Worm (Caenorhabditis elegans): ENCODE results near the gene F25B3.2.

F25B3.2 gene

ce11 chrV:9546860-9547269, 30.2 kb upstream of the F25B3.2 start, which contains the start of gene his-37 (continued):
- TF ChIP-seq snpc-1.3 (tag; optimal IDR thresholded peaks at IDR 0.05; ENCODE audit: insufficient read depth) (peak; percentile 26), Y56A3A.18 (GFP tag; IDR thresholded peaks at IDR 0.05) (peak; percentile 48; the same call in 1 of the 2 replicates), nfya-1 (tag; optimal IDR thresholded peaks at IDR 0.05; ENCODE audit: borderline replicate concordance, insufficient read depth) (no peak), T26A5.8 (tag; optimal IDR thresholded peaks at IDR 0.05) (no peak), dpff-1 (tag; optimal IDR thresholded peaks at IDR 0.05) (no peak), nhr-27 (tag; optimal IDR thresholded peaks at IDR 0.05) (no peak), F33H1.4 (GFP tag; IDR thresholded peaks at IDR 0.05) (peak; percentile 55), efl-1 (GFP tag; optimal IDR thresholded peaks at IDR 0.05) (peak; percentile 38), cebp-1 (GFP tag; IDR thresholded peaks at IDR 0.05) (peak; percentile 78), cebp-1 (tag; optimal IDR thresholded peaks at IDR 0.05) (peak; percentile 96), B0019.2 (GFP tag; conservative IDR thresholded peaks at IDR 0.05) (no peak), F57C9.4 (tag; optimal IDR thresholded peaks at IDR 0.05) (peak; percentile 64), pbrm-1 (GFP tag; IDR thresholded peaks at IDR 0.05) (peak; percentile 98), madf-10 (tag; optimal IDR thresholded peaks at IDR 0.05) (peak; percentile 95), aptf-2 (GFP tag; conservative IDR thresholded peaks at IDR 0.05) (no peak), ceh-27 (GFP tag; optimal IDR thresholded peaks at IDR 0.05) (peak; percentile 99), ZK185.1 (tag; optimal IDR thresholded peaks at IDR 0.05; ENCODE audit: poor library complexity, severe bottlenecking) (peak; percentile 93), sea-2 (GFP tag; IDR thresholded peaks at IDR 0.05) (0 out of 2 replicates have a peak, but pooled peaks have one; percentile 55), ztf-3 (GFP tag; optimal IDR thresholded peaks at IDR 0.05) (peak; percentile 78), bed-2 (GFP tag; IDR thresholded peaks at IDR 0.05) (no peak), ekl-4 (GFP tag; IDR thresholded peaks at IDR 0.05) (peak; percentile 93), dpl-1 (GFP tag; optimal IDR thresholded peaks at IDR 0.05) (peak; percentile 50), lin-26 (GFP tag; IDR thresholded peaks at IDR 0.05) (peak; percentile 69), Y53G8AR.9 (GFP tag; conservative IDR thresholded peaks at IDR 0.05) (peak; percentile 96), ceh-79 (tag; optimal IDR thresholded peaks at IDR 0.05) (no peak), aptf-3 (GFP tag; IDR thresholded peaks at IDR 0.05) (no peak), lir-1 (GFP tag; conservative IDR thresholded peaks at IDR 0.05) (peak; percentile 90), let-607 (tag; optimal IDR thresholded peaks at IDR 0.05) (peak; percentile 93 to 95), let-526 (GFP tag; IDR thresholded peaks at IDR 0.05) (peak; percentile 70), mel-28 (tag; optimal IDR thresholded peaks at IDR 0.05; ENCODE audit: borderline replicate concordance) (no peak)

DNA sequence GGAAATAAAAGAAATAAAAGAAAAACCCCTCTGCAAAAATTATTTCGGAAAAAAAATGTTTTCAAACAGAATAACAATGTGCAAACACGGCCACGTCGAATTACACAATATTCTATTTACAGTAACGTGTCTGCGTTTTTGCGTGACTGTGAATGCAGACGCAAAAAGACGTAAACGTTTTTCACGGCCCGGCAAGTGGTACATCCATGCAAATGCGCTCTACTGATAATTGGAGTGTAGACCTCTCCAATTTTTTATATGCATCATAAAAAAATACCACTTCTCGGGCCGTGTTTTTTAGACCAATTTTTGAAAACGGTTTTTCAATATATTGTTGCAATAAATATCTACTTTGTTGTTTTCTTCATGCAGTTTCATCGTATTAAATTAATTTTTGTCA, 27.6 kb upstream of the F25B3.2 start, which contains the start of gene nstp-10:
nstp-10 (minus strand) TSS at position 378 of the 400 bp plus-strand sequence.
- TF ChIP-seq ztf-25 (GFP tag; IDR thresholded peaks at IDR 0.05) = 0 out of 2 replicates have a peak, but pooled peaks have one; percentile 75
- TF ChIP-seq ceh-91 (GFP tag; IDR thresholded peaks at IDR 0.05) = peak; percentile 96
- peak; percentile 72; the same call in 1 of the 2 replicates for TF ChIP-seq lin-26 (GFP tag; IDR thresholded peaks at IDR 0.05)
- peak; percentile 85 for TF ChIP-seq ztf-18 (tag; optimal IDR thresholded peaks at IDR 0.05)
- no peak for TF ChIP-seq hlh-12 (tag; optimal IDR thresholded peaks at IDR 0.05)
- peak; percentile 98 for TF ChIP-seq lsl-1 (GFP tag; optimal IDR thresholded peaks at IDR 0.05)
- TF ChIP-seq Y79H2A.3 (GFP tag; conservative IDR thresholded peaks at IDR 0.05) = peak; percentile 77; the same call in 1 of the 2 replicates
- TF ChIP-seq gei-17 (GFP tag; optimal IDR thresholded peaks at IDR 0.05) = no peak
- no peak for TF ChIP-seq ama-1 (optimal IDR thresholded peaks at IDR 0.05)
- TF ChIP-seq ama-1 (GFP tag; optimal IDR thresholded peaks at IDR 0.05) = no peak
- peak; percentile 76 for TF ChIP-seq ceh-100 (GFP tag; IDR thresholded peaks at IDR 0.05)
- no peak for TF ChIP-seq sea-2 (GFP tag; IDR thresholded peaks at IDR 0.05)
- no peak for TF ChIP-seq unc-62 (GFP tag; optimal IDR thresholded peaks at IDR 0.05)
- peak; percentile 77; the same call in 1 of the 2 replicates for TF ChIP-seq ztf-28 (GFP tag; IDR thresholded peaks at IDR 0.05)
- TF ChIP-seq dox-1 (GFP tag; IDR thresholded peaks at IDR 0.05) = peak; percentile 97
- peak; percentile 77 for TF ChIP-seq nfyb-1 (GFP tag; IDR thresholded peaks at IDR 0.05)
- TF ChIP-seq chd-7 (tag; optimal IDR thresholded peaks at IDR 0.05) = no peak
- no peak for TF ChIP-seq T07F8.4 (tag; optimal IDR thresholded peaks at IDR 0.05)
- no peak for TF ChIP-seq dpff-1 (tag; optimal IDR thresholded peaks at IDR 0.05)
- TF ChIP-seq lin-35 (GFP tag; optimal IDR thresholded peaks at IDR 0.05) = peak in 1 of 3 experiments; percentile 8
- TF ChIP-seq snpc-1.3 (tag; optimal IDR thresholded peaks at IDR 0.05; ENCODE audit: insufficient read depth) = peak; percentile 94
- peak; percentile 28 for TF ChIP-seq lin-40 (tag; optimal IDR thresholded peaks at IDR 0.05)
- no peak for TF ChIP-seq ets-4 (GFP tag; optimal IDR thresholded peaks at IDR 0.05)
